Fruit fly (Drosophila melanogaster): ENCODE results near the gene CG11655.

Gene CG11655

dm6 chrX:15498791-15499190 lies 45.5 kb downstream of the CG11655 start (continued):
- TF ChIP-seq fd59A (GFP tag; optimal IDR thresholded peaks at IDR 0.05) (no peak), CG11762 (GFP tag; optimal IDR thresholded peaks at IDR 0.05; ENCODE audit: insufficient read depth) (no peak), Eip93F (GFP tag; optimal IDR thresholded peaks at IDR 0.05) (no peak), CG3919 (GFP tag; optimal IDR thresholded peaks at IDR 0.05) (peak; percentile 62), CG4318 (GFP tag; optimal IDR thresholded peaks at IDR 0.05) (no peak), Hr39 (GFP tag; optimal IDR thresholded peaks at IDR 0.05) (no peak), fkh (GFP tag; optimal IDR thresholded peaks at IDR 0.05) (peak; percentile 35), Hr38 (GFP tag; optimal IDR thresholded peaks at IDR 0.05) (no peak), svp (GFP tag) (peak; percentile 81)

dm6 chrX:15499996-15500904 lies 47.0 kb downstream of the CG11655 start:
- no peak for TF ChIP-seq Smox (GFP tag; optimal IDR thresholded peaks at IDR 0.05)
- no peak for TF ChIP-seq net (GFP tag; optimal IDR thresholded peaks at IDR 0.05)
- no peak for TF ChIP-seq Hr39 (GFP tag; optimal IDR thresholded peaks at IDR 0.05)
- TF ChIP-seq CG6792 (GFP tag; optimal IDR thresholded peaks at IDR 0.05): no peak
- TF ChIP-seq CG16779 (tag; optimal IDR thresholded peaks at IDR 0.05): no peak
- TF ChIP-seq Lpt (GFP tag; optimal IDR thresholded peaks at IDR 0.05): no peak
- TF ChIP-seq ss (GFP tag; optimal IDR thresholded peaks at IDR 0.05): no peak
- TF ChIP-seq OdsH (GFP tag; optimal IDR thresholded peaks at IDR 0.05): no peak
- no peak for TF ChIP-seq fkh (GFP tag; optimal IDR thresholded peaks at IDR 0.05)
- TF ChIP-seq vri (GFP tag; optimal IDR thresholded peaks at IDR 0.05): peak; percentile 77
- TF ChIP-seq Eip93F (GFP tag; optimal IDR thresholded peaks at IDR 0.05): peak; percentile 41
- TF ChIP-seq CG9139 (GFP tag; optimal IDR thresholded peaks at IDR 0.05): no peak
- TF ChIP-seq Met (GFP tag; optimal IDR thresholded peaks at IDR 0.05): no peak
- peak; percentile 90 for TF ChIP-seq svp (GFP tag)

- TF ChIP-seq CG6808 (GFP tag; optimal IDR thresholded peaks at IDR 0.05) (no peak), cyc (GFP tag; optimal IDR thresholded peaks at IDR 0.05) (no peak), acj6 (GFP tag; optimal IDR thresholded peaks at IDR 0.05) (no peak), Sox102F (GFP tag; optimal IDR thresholded peaks at IDR 0.05) (no peak), CG8119 (GFP tag; IDR thresholded peaks at IDR 0.05) (no peak), Sox14 (GFP tag; optimal IDR thresholded peaks at IDR 0.05) (no peak), achi (GFP tag; optimal IDR thresholded peaks at IDR 0.05) (no peak), CG6854 (GFP tag; optimal IDR thresholded peaks at IDR 0.05) (no peak), CG15336 (GFP tag; IDR thresholded peaks at IDR 0.05) (no peak), Smox (GFP tag; optimal IDR thresholded peaks at IDR 0.05) (no peak), Sox15 (GFP tag; optimal IDR thresholded peaks at IDR 0.05) (no peak), fkh (GFP tag; optimal IDR thresholded peaks at IDR 0.05) (peak; percentile 49), CG10669 (GFP tag; optimal IDR thresholded peaks at IDR 0.05) (no peak), Hr4 (GFP tag; optimal IDR thresholded peaks at IDR 0.05) (no peak), CG3032 (tag; optimal IDR thresholded peaks at IDR 0.05) (no peak), vri (GFP tag; optimal IDR thresholded peaks at IDR 0.05) (peak; percentile 49), svp (GFP tag) (peak; percentile 76), CG16779 (tag; optimal IDR thresholded peaks at IDR 0.05) (no peak), lz (GFP tag; optimal IDR thresholded peaks at IDR 0.05) (no peak), Ets21C (GFP tag; optimal IDR thresholded peaks at IDR 0.05) (no peak), CG6792 (GFP tag; optimal IDR thresholded peaks at IDR 0.05) (no peak), esn (GFP tag; optimal IDR thresholded peaks at IDR 0.05) (no peak), CG11294 (GFP tag; IDR thresholded peaks at IDR 0.05) (no peak), CG3919 (GFP tag; optimal IDR thresholded peaks at IDR 0.05) (no peak), Lpt (GFP tag; optimal IDR thresholded peaks at IDR 0.05) (no peak)
Observed at dm6 chrX:15501706-15502267, 48.5 kb downstream of the CG11655 start.

Data from whole organism, prepupa.